Worm (Caenorhabditis elegans) whole organism, late embryonic: ENCODE measurements around the gene ZC204.14.

Experiments
- F13H6.1 ChIP-seq: sonication (generic microtip); optimal IDR thresholded peaks from 2 replicates; lab custom pipeline; 2016; ENCODE audit warnings: missing genetic modification characterization, missing compliant biosample characterization
- ama-1 ChIP-seq: fragments of 150-350 bp; optimal IDR thresholded peaks from 2 replicates; lab custom pipeline; 2014
- dve-1 ChIP-seq: sonication (generic microtip); optimal IDR thresholded peaks from 2 replicates; lab custom pipeline; 2017; ENCODE audit warnings: antibody characterized with exemption, mild to moderate bottlenecking, missing genetic modification characterization, missing compliant biosample characterization
- ets-4 ChIP-seq: sonication (generic microtip); optimal IDR thresholded peaks from 2 replicates; lab custom pipeline; 2016; ENCODE audit warnings: missing genetic modification characterization, missing compliant biosample characterization
- madf-2 ChIP-seq: sonication (generic microtip); optimal IDR thresholded peaks from 2 replicates; lab custom pipeline; 2017; ENCODE audit warnings: missing genetic modification characterization, missing compliant biosample characterization
- pax-1 ChIP-seq: fragments of 150-350 bp; optimal IDR thresholded peaks from 2 replicates; lab custom pipeline; 2014; ENCODE audit warnings: missing biosample characterization, missing genetic modification characterization
- pqm-1 ChIP-seq: sonication (generic microtip); optimal IDR thresholded peaks from 2 replicates; lab custom pipeline; 2016; ENCODE audit warnings: missing genetic modification characterization, missing compliant biosample characterization
- sox-4 ChIP-seq: sonication (generic microtip); optimal IDR thresholded peaks from 2 replicates; lab custom pipeline; 2017; ENCODE audit warnings: mild to moderate bottlenecking, missing genetic modification characterization, inconsistent platforms, missing compliant biosample characterization

DNA sequence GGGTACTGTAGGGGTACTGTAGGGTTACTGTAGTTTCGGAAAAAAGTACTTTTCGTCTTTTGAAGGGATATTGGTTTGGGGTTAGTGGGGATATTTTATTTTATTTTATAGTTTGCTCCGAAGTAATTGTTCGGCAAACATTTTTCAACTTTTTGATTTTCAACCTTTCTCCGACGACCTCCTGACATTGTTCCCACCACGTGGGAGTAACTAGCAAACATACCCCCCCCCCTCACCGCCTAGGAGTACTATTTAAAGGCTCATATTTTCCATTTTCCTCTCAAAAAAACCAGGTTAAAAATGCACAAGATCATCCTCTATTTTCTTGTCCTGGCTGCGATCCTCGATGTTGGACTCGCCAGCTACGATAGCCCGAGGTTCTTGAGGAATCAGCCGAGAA lies 3.3 kb upstream of the ZC204.14 start, which contains the start of gene srlf-29:
- TF ChIP-seq madf-2 (tag; lab: Kevin White, UChicago), result no peak
- TF ChIP-seq pax-1, result no peak
- TF ChIP-seq pqm-1 (tag; lab: Kevin White, UChicago), result no peak
- no peak for TF ChIP-seq ama-1 (lab: Kevin White, UChicago)
- no peak for TF ChIP-seq sox-4 (tag; lab: Kevin White, UChicago)
- TF ChIP-seq dve-1 (tag; lab: Kevin White, UChicago), result no peak
- TF ChIP-seq F13H6.1 (tag; lab: Kevin White, UChicago), result no peak
- TF ChIP-seq ets-4 (tag; lab: Kevin White, UChicago), result no peak
